Fruit fly (Drosophila melanogaster): ENCODE measurements around the gene Glut3.

The Glut3 gene

dm6 chr3R:16800994-16801393 is 12.9 kb downstream of the Glut3 start:
- TF ChIP-seq CTCF (optimal IDR thresholded peaks at IDR 0.05) (no peak), CG8478 (optimal IDR thresholded peaks at IDR 0.05) (no peak)

DNA sequence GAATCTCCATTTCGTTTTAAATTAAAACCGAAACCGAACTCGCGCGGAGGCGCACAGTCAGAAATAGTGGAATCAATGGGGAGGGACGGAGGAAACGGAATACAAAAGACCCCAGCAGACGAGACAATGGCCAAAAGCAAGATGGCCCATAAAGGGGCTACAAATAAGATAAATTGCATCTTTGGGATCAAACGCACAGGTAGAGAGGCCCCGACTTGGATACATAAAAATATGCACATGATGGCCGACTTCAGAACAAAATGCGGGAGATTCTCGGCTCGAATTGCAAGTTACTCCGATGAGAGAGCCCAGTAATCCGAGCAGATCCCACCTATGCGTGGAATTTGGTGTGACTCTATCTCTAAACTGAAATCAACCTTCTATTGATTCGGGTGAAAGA is 13.3 kb downstream of the Glut3 start:
- TF ChIP-seq CG8478 (optimal IDR thresholded peaks at IDR 0.05) (no peak), CTCF (optimal IDR thresholded peaks at IDR 0.05) (no peak)

DNA sequence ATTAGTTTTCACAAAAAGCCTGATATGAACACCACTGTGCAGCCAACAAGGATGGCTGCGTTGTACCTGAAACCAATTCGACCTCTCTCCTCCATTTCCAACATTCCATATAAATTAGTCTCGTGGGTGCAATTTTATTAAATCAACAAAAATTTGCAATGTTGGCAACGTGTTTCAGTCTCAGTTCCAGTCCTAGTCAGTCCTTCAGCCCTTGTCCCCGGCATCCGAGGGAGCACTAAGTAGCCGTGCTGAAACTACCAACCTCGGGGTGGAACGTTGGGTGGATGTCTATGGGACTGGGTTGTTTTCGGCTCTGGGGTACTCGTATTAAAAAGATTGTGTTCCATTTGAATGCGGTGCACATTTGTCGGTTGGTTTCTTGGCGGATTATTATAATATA is 16.0 kb downstream of the Glut3 start:
- TF ChIP-seq CG8478 (optimal IDR thresholded peaks at IDR 0.05) (no peak), CTCF (optimal IDR thresholded peaks at IDR 0.05) (no peak)

DNA sequence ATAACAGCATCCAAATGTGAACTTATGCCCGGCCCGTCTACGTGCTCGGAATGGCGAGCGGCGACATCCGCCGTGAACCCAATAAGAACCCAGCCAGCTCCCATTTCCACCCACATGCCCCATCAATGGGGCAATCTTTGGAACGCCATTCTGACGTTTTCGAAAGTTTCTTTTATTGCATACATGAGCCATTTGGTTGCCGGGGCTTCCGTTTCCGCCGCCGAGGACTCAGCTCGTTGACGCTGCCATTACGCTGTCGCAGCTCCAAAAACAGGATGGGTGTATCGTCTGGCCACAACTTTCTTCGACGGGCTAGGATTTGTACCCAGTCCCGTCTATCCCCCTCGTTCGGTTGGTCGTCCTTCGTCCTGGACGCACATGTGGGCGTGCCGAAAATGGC is 18.0 kb downstream of the Glut3 start:
- TF ChIP-seq CTCF (optimal IDR thresholded peaks at IDR 0.05): no peak
- no peak for TF ChIP-seq CG8478 (optimal IDR thresholded peaks at IDR 0.05)

DNA sequence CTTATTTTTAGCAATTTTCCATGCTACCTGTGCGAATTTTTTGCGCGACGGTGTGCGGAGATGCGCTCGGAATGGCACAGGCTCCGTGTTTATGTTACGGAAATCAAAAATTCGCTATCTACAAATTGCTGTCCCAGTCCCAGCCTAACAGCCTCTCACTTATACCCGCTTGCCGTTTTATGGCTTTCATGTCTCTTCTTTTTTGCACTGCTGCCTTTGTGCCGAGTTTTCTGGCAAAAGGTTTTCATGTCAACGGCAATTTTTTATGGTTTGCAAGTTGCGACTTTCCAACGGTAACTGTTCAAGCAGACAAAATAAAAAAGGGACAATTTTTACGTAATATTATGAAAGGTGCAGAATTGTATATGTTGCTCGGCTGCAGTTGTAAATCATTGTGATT is 22.8 kb downstream of the Glut3 start:
- TF ChIP-seq CTCF (optimal IDR thresholded peaks at IDR 0.05) (no peak), CG8478 (optimal IDR thresholded peaks at IDR 0.05) (no peak)

dm6 chr3R:16811781-16812207 is 23.7 kb downstream of the Glut3 start:
- TF ChIP-seq CG8478 (optimal IDR thresholded peaks at IDR 0.05) (no peak), CTCF (optimal IDR thresholded peaks at IDR 0.05) (no peak)

DNA sequence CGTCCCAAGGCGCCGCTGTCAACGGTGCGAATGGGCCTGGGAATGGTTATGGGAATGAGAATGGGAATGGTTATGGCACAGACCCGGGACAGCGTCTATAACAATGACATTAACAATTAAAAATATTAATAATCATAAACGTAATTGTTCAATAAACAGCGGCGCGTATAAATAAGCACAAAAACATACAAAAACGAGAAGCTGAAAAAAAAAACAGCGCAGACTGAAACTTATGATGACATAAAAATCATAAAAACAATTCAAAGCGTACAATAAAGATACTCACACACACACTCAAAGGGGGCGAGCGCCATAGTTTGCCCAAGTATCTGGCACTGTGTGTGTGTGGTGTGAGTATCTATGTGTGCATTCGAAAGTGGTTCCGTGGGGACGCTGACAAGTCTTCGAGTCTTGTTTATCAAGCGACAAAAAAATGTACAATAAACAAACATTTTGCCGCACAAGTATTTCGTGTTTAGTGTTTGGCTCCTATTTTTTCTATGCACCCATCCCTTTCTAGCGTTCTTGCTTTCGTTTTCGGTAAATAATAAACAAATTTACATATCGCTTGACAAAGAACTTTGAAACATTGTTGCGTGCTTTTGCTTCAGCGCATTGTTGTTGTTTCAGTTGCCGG is 25.1 kb downstream of the Glut3 start:
- TF ChIP-seq CTCF (optimal IDR thresholded peaks at IDR 0.05) (no peak), CG8478 (optimal IDR thresholded peaks at IDR 0.05) (no peak)

dm6 chr3R:16815728-16816127 is 27.6 kb downstream of the Glut3 start:
- TF ChIP-seq CG8478 (optimal IDR thresholded peaks at IDR 0.05): no peak
- TF ChIP-seq CTCF (optimal IDR thresholded peaks at IDR 0.05): no peak

DNA sequence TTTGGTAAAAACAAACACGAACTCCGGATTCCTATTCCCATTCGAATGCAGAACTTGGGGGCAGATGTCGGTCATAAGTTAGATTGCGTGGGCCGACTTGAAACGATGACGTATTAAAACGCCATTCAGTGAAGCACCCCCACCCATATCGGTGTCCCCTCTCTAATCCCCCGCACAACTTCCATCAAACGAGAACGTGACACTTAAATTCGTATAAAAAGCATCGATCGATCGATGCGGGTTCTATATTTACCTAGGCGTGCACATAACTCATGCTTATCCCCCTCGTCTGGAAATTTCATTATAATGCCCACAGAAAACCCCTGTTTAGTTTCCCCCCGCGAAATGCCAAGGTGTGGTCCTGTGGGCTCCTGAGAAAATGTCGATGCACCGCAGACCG is 29.4 kb downstream of the Glut3 start:
- TF ChIP-seq CG8478 (optimal IDR thresholded peaks at IDR 0.05) (no peak), CTCF (optimal IDR thresholded peaks at IDR 0.05) (no peak)

DNA sequence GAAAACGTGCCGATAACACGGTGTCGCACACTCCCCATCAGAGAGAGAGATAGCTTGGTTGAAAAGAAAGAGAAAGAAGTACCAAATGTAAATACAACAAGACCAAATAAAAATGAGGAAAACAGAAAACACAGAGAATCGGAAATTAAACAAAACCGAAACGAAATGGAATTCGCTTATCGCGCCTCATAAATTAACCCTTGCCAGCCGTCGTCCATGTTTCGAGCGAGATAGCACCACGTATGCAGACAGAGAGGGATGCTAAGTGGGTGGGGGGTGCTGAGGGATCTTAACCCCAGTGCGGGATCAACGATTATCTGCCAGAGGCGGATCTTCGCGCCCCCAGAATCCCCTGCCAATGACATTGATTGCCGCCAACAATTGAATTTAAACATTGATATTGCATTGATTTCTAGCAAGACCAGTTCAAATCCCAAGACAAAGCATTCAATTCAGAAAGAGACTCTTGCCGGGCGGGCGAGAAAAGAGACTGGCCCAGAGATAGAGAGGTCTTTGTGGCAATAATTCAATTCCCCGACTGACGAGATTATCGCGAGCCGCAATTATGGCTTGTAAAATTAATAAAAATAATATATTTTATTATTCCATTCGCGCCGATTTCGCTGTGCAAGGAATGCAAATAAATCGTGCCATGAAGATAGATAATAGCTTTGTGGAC is 31.5 kb downstream of the Glut3 start:
- no peak for TF ChIP-seq CG8478 (optimal IDR thresholded peaks at IDR 0.05)
- no peak for TF ChIP-seq CTCF (optimal IDR thresholded peaks at IDR 0.05)

- TF ChIP-seq CG8478 (optimal IDR thresholded peaks at IDR 0.05) (no peak), CTCF (optimal IDR thresholded peaks at IDR 0.05) (no peak)
Observed at dm6 chr3R:16821473-16821872, 33.4 kb downstream of the Glut3 start.

dm6 chr3R:16822015-16822414 is 33.9 kb downstream of the Glut3 start:
- no peak for TF ChIP-seq CTCF (optimal IDR thresholded peaks at IDR 0.05)
- TF ChIP-seq CG8478 (optimal IDR thresholded peaks at IDR 0.05): no peak

DNA sequence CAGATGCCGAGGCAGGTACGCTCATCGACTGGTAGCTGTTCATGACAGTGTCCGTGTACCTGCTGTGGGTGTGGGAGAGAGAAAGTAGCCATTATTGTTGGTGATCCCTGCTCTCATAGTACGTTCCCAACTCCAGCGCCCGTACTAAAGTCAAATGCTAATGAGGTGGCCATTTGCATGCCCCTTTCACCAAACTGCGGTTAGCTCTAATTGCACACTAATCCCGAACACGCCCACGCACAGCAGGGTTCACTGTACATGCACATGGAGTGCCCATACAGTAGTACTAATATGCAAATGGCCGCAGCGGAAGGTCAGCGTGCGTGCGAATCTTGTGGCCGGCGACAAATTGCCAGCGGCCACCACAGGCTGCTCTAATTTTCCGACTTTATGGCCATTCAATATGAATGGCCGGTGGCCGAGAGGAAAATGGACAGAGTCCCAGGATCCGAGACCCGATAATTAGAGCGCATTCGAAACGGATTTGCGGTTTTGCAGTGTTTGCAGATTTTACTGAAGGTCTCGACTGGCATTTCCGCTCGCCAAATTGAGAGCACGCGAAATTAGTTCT is 38.2 kb downstream of the Glut3 start:
- TF ChIP-seq CTCF (optimal IDR thresholded peaks at IDR 0.05) (no peak), CG8478 (optimal IDR thresholded peaks at IDR 0.05) (no peak)

- no peak for TF ChIP-seq CTCF (optimal IDR thresholded peaks at IDR 0.05)
- TF ChIP-seq CG8478 (optimal IDR thresholded peaks at IDR 0.05): no peak
Observed at dm6 chr3R:16827124-16827523, 39.0 kb downstream of the Glut3 start.

- TF ChIP-seq CG8478 (optimal IDR thresholded peaks at IDR 0.05) (no peak), CTCF (optimal IDR thresholded peaks at IDR 0.05) (no peak)
Observed at dm6 chr3R:16827604-16828003, 39.5 kb downstream of the Glut3 start.

DNA sequence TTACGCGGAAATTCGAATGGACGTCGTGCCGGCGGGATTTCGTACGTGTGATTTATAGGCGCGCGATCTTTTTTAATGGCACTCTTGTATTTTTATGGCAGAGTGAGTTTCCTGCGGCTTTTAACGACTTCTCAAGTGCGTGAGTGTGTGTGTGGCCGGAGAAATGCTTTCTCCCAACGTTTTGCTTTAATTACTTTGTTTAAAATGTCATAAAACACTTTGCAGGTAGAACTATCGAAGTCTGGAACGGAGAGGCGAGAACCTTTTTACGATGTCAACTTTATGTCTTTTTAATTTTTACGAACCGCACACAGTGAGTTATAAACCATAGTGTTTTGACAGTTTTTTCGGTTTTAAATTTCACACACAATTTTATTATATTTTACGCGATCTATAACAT is 41.0 kb downstream of the Glut3 start:
- TF ChIP-seq CTCF (optimal IDR thresholded peaks at IDR 0.05) (no peak), CG8478 (optimal IDR thresholded peaks at IDR 0.05) (no peak)
